Fruit fly (Drosophila melanogaster): Measurements from ENCODE around the gene Tudor-SN.

Gene Tudor-SN

DNA sequence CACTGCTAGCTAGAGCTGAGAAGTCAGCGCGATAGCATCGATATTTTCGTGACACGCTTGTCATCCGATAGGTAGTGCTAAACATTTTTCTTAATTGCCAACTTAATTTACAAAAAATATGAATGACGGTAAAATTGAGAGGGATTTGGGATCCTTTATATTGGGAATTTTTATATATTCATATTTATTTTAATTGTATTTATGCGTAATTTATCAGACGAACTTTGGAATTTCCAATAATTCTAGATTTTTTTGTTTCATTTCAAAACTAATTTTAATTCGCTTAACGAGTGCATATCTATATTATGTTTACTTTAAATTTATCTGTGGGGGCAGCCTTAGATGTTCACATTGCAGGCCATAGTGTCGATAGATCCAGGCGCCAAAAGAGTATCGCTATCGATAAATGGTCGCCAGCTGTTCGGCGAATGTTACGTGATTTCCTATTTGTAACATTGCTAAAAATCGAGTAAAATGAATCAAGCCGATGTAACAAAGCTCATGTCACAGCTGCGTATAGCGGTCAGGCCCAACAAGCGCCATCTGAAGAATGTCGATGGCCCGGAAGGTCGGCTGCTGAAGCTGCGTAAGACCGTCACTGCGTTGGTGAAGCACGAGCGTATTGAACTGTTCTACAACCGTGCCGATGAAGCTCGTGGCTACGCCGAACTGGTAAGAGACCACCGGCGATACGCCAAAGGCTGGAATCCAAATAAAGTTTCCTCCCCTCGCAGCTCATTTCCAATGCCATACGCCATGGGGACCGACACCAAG is at the start of gene Tudor-SN, which contains the start of gene mRpL17 (continued):
- TF ChIP-seq sqz (GFP tag; optimal IDR thresholded peaks at IDR 0.05) (peak; percentile 60), BEAF-32 (GFP tag; optimal IDR thresholded peaks at IDR 0.05) (peak; percentile 97), abd-A (tag; optimal IDR thresholded peaks at IDR 0.05) (no peak), CrebB (tag; optimal IDR thresholded peaks at IDR 0.05) (no peak), Camta (GFP tag; optimal IDR thresholded peaks at IDR 0.05) (no peak), toy (GFP tag; IDR thresholded peaks at IDR 0.05) (no peak), CG30020 (tag; optimal IDR thresholded peaks at IDR 0.05) (peak; percentile 81), CG4854 (GFP tag; optimal IDR thresholded peaks at IDR 0.05) (peak; percentile 12), bcd (GFP tag; optimal IDR thresholded peaks at IDR 0.05) (peak; percentile 30), nerfin-1 (tag; optimal IDR thresholded peaks at IDR 0.05) (peak; percentile 37), ham (GFP tag; IDR thresholded peaks at IDR 0.05) (no peak), B-H2 (GFP tag; optimal IDR thresholded peaks at IDR 0.05) (peak; percentile 41), wek (GFP tag; optimal IDR thresholded peaks at IDR 0.05) (no peak), sima (GFP tag; optimal IDR thresholded peaks at IDR 0.05) (no peak), CG3995 (GFP tag; optimal IDR thresholded peaks at IDR 0.05) (peak; percentile 22), CG17568 (GFP tag; optimal IDR thresholded peaks at IDR 0.05) (no peak), CG14710 (tag; optimal IDR thresholded peaks at IDR 0.05) (peak; percentile 93), Hr78 (GFP tag; optimal IDR thresholded peaks at IDR 0.05) (no peak), CG6654 (GFP tag; optimal IDR thresholded peaks at IDR 0.05) (no peak), CG10321 (GFP tag; IDR thresholded peaks at IDR 0.05) (no peak), bigmax (GFP tag; optimal IDR thresholded peaks at IDR 0.05) (peak; percentile 38), CG5245 (GFP tag; optimal IDR thresholded peaks at IDR 0.05) (no peak), stwl (tag; optimal IDR thresholded peaks at IDR 0.05) (peak; percentile 27), Oli (tag; optimal IDR thresholded peaks at IDR 0.05) (no peak), CG4282 (GFP tag; optimal IDR thresholded peaks at IDR 0.05) (no peak), fd3F (GFP tag; optimal IDR thresholded peaks at IDR 0.05) (no peak), C15 (GFP tag; IDR thresholded peaks at IDR 0.05) (no peak), en (GFP tag; optimal IDR thresholded peaks at IDR 0.05) (no peak), ranshi (GFP tag; IDR thresholded peaks at IDR 0.05) (no peak), CG9797 (GFP tag; optimal IDR thresholded peaks at IDR 0.05) (peak; percentile 7), tap (tag; optimal IDR thresholded peaks at IDR 0.05) (no peak), grau (tag; optimal IDR thresholded peaks at IDR 0.05) (peak; percentile 46), sisA (GFP tag; IDR thresholded peaks at IDR 0.05) (no peak), pb (GFP tag; optimal IDR thresholded peaks at IDR 0.05) (no peak), trem (tag; optimal IDR thresholded peaks at IDR 0.05) (peak; percentile 98), CG11247 (GFP tag; IDR thresholded peaks at IDR 0.05) (no peak), cato (GFP tag; optimal IDR thresholded peaks at IDR 0.05; ENCODE audit: borderline replicate concordance) (peak; percentile 15), Stat92E (GFP tag; optimal IDR thresholded peaks at IDR 0.05) (no peak)

DNA sequence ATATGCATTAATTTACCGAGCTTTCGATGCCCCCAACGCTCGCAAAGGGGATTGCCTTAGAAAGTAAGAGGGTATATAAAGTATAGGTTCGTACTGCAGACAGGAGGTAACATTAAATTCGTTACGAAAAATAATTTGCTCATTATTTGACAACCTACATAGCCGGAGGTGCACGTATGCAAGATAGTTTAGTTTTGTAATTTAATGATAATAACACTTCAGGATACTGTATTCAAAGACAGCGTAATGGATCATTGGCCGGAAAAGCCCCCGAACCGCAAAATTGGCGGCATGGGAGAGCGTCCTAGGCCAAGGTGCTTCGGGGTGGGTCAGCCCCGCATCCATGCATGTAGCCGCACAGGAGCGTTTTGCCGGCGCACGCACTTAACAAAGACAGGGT is 48.1 kb upstream of the Tudor-SN start:
- TF ChIP-seq PHDP (tag; optimal IDR thresholded peaks at IDR 0.05), result no peak
- TF ChIP-seq danr (GFP tag; IDR thresholded peaks at IDR 0.05), result no peak
- peak; percentile 55 for TF ChIP-seq CG18599 (GFP tag; optimal IDR thresholded peaks at IDR 0.05)
- peak; percentile 22; the same call in 1 of the 2 replicates for TF ChIP-seq slbo (GFP tag; IDR thresholded peaks at IDR 0.05)
- peak; percentile 61 for TF ChIP-seq ewg (GFP tag; optimal IDR thresholded peaks at IDR 0.05)
- 0 out of 4 replicates have a peak, but pooled peaks have one; percentile 27 for TF ChIP-seq chinmo (GFP tag; IDR thresholded peaks at IDR 0.05; ENCODE audit: partially characterized antibody)
- TF ChIP-seq GATAe (GFP tag; conservative IDR thresholded peaks at IDR 0.05), result no peak
- TF ChIP-seq kni (GFP tag; optimal IDR thresholded peaks at IDR 0.05), result no peak
- peak; percentile 10 for TF ChIP-seq sens (GFP tag)
- TF ChIP-seq bbx (GFP tag; IDR thresholded peaks at IDR 0.05; ENCODE audit: partially characterized antibody), result peak; percentile 27; the same call in 1 of the 2 replicates
- peak; percentile 52 for TF ChIP-seq Med (GFP tag)
- TF ChIP-seq Bgb (GFP tag; IDR thresholded peaks at IDR 0.05; ENCODE audit: partially characterized antibody), result no peak
- TF ChIP-seq tin (GFP tag; optimal IDR thresholded peaks at IDR 0.05), result no peak
